Fruit fly (Drosophila melanogaster): ENCODE measurements around the gene CG15468.
A peak's percentile ranks its signal among the peaks of the same experiment; 100 is the strongest.

CG15468 gene

DNA sequence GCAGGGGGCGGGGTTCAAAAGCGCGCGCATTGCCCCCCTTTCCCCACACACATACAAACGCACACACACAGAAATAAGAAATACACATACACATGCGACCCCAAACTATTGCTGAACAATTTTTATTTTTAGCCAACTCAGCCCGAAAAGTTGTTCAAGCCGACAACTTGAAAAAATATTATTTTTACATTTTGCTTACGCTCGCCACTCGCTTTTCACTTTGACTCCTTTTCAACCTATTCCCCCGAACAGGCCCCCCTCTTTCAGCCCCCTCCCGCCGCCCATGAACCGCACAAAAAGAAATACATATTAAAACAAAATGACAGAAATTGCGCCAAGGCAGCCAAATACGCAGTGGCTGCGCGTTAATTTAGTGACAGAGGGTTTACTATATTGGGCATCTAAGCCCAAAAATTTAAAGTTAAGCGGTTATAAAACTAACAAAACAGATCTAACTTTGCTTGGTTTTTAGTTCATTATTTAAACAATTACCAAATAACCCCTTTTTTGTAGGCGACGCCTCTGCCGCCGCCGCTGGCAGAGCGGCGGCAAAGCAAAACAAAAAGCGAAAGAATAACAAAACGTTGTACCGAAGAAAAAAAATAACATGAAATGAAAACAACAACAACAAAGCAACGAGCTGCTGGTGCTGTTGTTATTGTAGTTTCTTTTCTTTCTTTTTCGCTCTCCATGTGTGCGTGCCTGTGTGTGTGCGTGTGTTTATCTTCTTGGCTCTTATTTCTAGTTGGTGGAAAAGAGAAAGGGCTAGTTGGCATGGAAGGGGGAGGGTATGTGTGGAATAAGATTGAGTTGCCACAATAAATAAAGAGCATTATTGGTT, 50.8 kb downstream of the CG15468 start (continued):
- TF ChIP-seq grau (tag; optimal IDR thresholded peaks at IDR 0.05) (peak; percentile 100), CG7786 (GFP tag; optimal IDR thresholded peaks at IDR 0.05) (peak; percentile 100), fd96Cb (tag; optimal IDR thresholded peaks at IDR 0.05) (peak; percentile 100), CG13424 (tag; optimal IDR thresholded peaks at IDR 0.05) (peak; percentile 100), dmrt99B (tag; optimal IDR thresholded peaks at IDR 0.05) (peak; percentile 100), hbn (GFP tag; IDR thresholded peaks at IDR 0.05; ENCODE audit: partially characterized antibody) (0 out of 2 replicates have a peak, but pooled peaks have one; percentile 38), bowl (GFP tag; IDR thresholded peaks at IDR 0.05) (peak; percentile 99), ab (GFP tag; optimal IDR thresholded peaks at IDR 0.05) (peak; percentile 97), lmd (GFP tag; IDR thresholded peaks at IDR 0.05) (peak; percentile 100), CG3281 (GFP tag; optimal IDR thresholded peaks at IDR 0.05) (peak; percentile 100), amos (GFP tag; IDR thresholded peaks at IDR 0.05; ENCODE audit: partially characterized antibody) (peak; percentile 14; the same call in 1 of the 2 replicates), eve (GFP tag; optimal IDR thresholded peaks at IDR 0.05) (peak in 1 of 2 experiments; percentile 74), CG1832 (GFP tag; optimal IDR thresholded peaks at IDR 0.05) (peak; percentile 24), gt (GFP tag; IDR thresholded peaks at IDR 0.05) (peak; percentile 99), PHDP (tag; optimal IDR thresholded peaks at IDR 0.05) (peak; percentile 100), sim (GFP tag; IDR thresholded peaks at IDR 0.05) (peak; percentile 99), az2 (GFP tag; optimal IDR thresholded peaks at IDR 0.05) (peak; percentile 100), odd (GFP tag; optimal IDR thresholded peaks at IDR 0.05) (peak; percentile 100), CoRest (tag; optimal IDR thresholded peaks at IDR 0.05) (peak; percentile 100), CG6654 (GFP tag; optimal IDR thresholded peaks at IDR 0.05) (peak; percentile 95), Bteb2 (GFP tag; optimal IDR thresholded peaks at IDR 0.05) (peak; percentile 100), Stat92E (GFP tag; optimal IDR thresholded peaks at IDR 0.05) (peak in 1 of 3 experiments; percentile 98), dpn (GFP tag; optimal IDR thresholded peaks at IDR 0.05) (peak; percentile 100), Sry-δ (GFP tag; optimal IDR thresholded peaks at IDR 0.05) (peak; percentile 82), pnt (GFP tag; optimal IDR thresholded peaks at IDR 0.05) (peak; percentile 100), CG10959 (GFP tag; IDR thresholded peaks at IDR 0.05) (peak; percentile 99), bbx (GFP tag; IDR thresholded peaks at IDR 0.05; ENCODE audit: partially characterized antibody) (no peak), Myb (GFP tag; optimal IDR thresholded peaks at IDR 0.05) (peak; percentile 97), Gsc (GFP tag; IDR thresholded peaks at IDR 0.05) (peak; percentile 99), CG1529 (GFP tag; optimal IDR thresholded peaks at IDR 0.05) (peak; percentile 99), ara (GFP tag; IDR thresholded peaks at IDR 0.05) (peak; percentile 100), CG3995 (GFP tag; optimal IDR thresholded peaks at IDR 0.05) (peak; percentile 91), jigr1 (GFP tag; IDR thresholded peaks at IDR 0.05) (peak; percentile 99), CG32767 (GFP tag; IDR thresholded peaks at IDR 0.05) (peak; percentile 100), chm (GFP tag; IDR thresholded peaks at IDR 0.05) (peak; percentile 100), lola (GFP tag; optimal IDR thresholded peaks at IDR 0.05) (peak in 1 of 3 experiments; percentile 100), Hmr (GFP tag; optimal IDR thresholded peaks at IDR 0.05) (peak; percentile 100), Dp (GFP tag; optimal IDR thresholded peaks at IDR 0.05) (peak; percentile 55), Kr (GFP tag; optimal IDR thresholded peaks at IDR 0.05) (peak; percentile 97), fd3F (GFP tag; optimal IDR thresholded peaks at IDR 0.05) (peak; percentile 100), Drgx (GFP tag; IDR thresholded peaks at IDR 0.05) (peak; percentile 100), Atf6 (GFP tag; IDR thresholded peaks at IDR 0.05) (peak; percentile 100), Hr78 (GFP tag; optimal IDR thresholded peaks at IDR 0.05) (peak in 1 of 2 experiments; percentile 98), CG6683 (GFP tag; optimal IDR thresholded peaks at IDR 0.05) (peak; percentile 99), klu (GFP tag; IDR thresholded peaks at IDR 0.05) (peak; percentile 99), CG4617 (GFP tag; optimal IDR thresholded peaks at IDR 0.05; ENCODE audit: borderline replicate concordance) (peak; percentile 100), CG1792 (GFP tag; optimal IDR thresholded peaks at IDR 0.05) (peak; percentile 99)

Measured in whole organism, embryonic.